Fruit fly (Drosophila melanogaster) whole organism, adult: ENCODE measurements around the gene Wdr33.

Source experiments
- CG11617 ChIP-seq: fragments of 200-800 bp; sonication (Bioruptor generic); optimal IDR thresholded peaks from 2 replicates; lab custom pipeline; 2017; ENCODE audit warnings: mild to moderate bottlenecking, missing biosample characterization, missing genetic modification reagents, missing genetic modification characterization
- CG14711 ChIP-seq: fragments of 200-800 bp; sonication (Bioruptor generic); optimal IDR thresholded peaks from 2 replicates; lab custom pipeline; 2018; ENCODE audit warnings: missing biosample characterization, mild to moderate bottlenecking, missing genetic modification characterization, moderate library complexity
- CG33017 ChIP-seq: fragments of 200-800 bp; sonication (Bioruptor generic); optimal IDR thresholded peaks from 2 replicates; lab custom pipeline; 2018; ENCODE audit warnings: missing biosample characterization, mild to moderate bottlenecking, missing genetic modification characterization, moderate library complexity
- Hr96 ChIP-seq: fragments of 200-800 bp; sonication (Bioruptor generic); optimal IDR thresholded peaks from 2 replicates; lab custom pipeline; 2016; ENCODE audit warnings: missing biosample characterization, missing genetic modification characterization
- cic ChIP-seq: fragments of 200-800 bp; sonication (Bioruptor generic); optimal IDR thresholded peaks from 2 replicates; lab custom pipeline; 2017; ENCODE audit warnings: missing biosample characterization, mild to moderate bottlenecking, missing genetic modification characterization, moderate library complexity
- tj ChIP-seq: fragments of 200-800 bp; sonication (Bioruptor generic); optimal IDR thresholded peaks from 3 replicates; lab custom pipeline; 2017; ENCODE audit warnings: missing biosample characterization, mild to moderate bottlenecking, missing genetic modification characterization, moderate library complexity
- toe ChIP-seq: fragments of 200-800 bp; sonication (Bioruptor generic); optimal IDR thresholded peaks from 2 replicates; lab custom pipeline; 2016; ENCODE audit warnings: missing biosample characterization, missing genetic modification characterization

DNA sequence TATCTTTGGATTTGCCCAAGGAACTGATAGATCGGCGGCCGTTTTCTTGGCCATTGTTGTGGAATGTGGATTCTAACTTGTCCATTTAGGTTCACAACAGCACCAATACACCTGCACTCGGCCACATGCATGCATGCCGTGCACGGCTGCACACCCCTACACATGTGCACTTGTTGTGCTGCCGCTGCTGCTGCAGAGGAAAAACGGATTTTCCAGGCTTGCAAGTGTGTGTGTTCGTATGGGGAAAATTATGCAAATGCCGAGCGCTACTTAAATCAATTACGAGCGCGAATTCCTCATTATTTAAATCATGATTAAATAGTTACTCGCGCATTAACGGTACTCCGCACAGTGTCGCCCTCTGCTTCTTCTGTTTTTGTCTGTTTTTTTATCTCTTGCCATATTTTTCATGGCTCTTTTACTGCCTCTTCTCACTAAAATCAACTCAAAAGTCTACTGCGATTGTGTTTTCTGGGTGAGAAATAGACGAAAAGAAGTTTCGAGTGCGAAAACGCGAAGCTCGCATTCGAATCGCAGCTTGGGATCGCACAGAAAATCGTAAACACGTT lies 24.2 kb downstream of the Wdr33 start:
- TF ChIP-seq toe (GFP tag; lab: Kevin White, UChicago) (no peak), CG11617 (GFP tag; lab: Kevin White, UChicago) (no peak), cic (GFP tag; lab: Kevin White, UChicago) (no peak), tj (no peak), CG14711 (tag; lab: Kevin White, UChicago) (no peak), Hr96 (no peak), CG33017 (tag; lab: Kevin White, UChicago) (no peak)
